Fruit fly (Drosophila melanogaster) whole organism, embryonic: ENCODE results near the gene meso18E.

ENCODE experiments used
- C15 ChIP-seq: fragments of 200-800 bp; sonication (Bioruptor generic); IDR thresholded peaks from 3 replicates; pipeline ENCODE4 v1.3.6; 2022; ENCODE audit warnings: missing biosample characterization, missing genetic modification characterization
- CG12219 ChIP-seq: fragments of 200-800 bp; sonication (Bioruptor generic); optimal IDR thresholded peaks from 3 replicates; lab custom pipeline; 2018; ENCODE audit warnings: missing biosample characterization, mild to moderate bottlenecking, missing genetic modification characterization
- CG13894 ChIP-seq: fragments of 200-800 bp; sonication (Bioruptor generic); optimal IDR thresholded peaks from 3 replicates; lab custom pipeline; 2018; ENCODE audit warnings: missing biosample characterization, mild to moderate bottlenecking, missing genetic modification characterization, moderate library complexity
- CG32532 ChIP-seq: fragments of 200-800 bp; sonication (Bioruptor generic); IDR thresholded peaks from 2 replicates; pipeline ENCODE4 v1.3.6; 2022; ENCODE audit warnings: missing biosample characterization, missing genetic modification characterization
- Tbp ChIP-seq: fragments of >200 bp; optimal IDR thresholded peaks from 2 replicates; lab custom pipeline; 2018; ENCODE audit warnings: missing biosample characterization, missing genetic modification characterization
- ac ChIP-seq: fragments of 200-800 bp; sonication (Bioruptor generic); optimal IDR thresholded peaks from 3 replicates; lab custom pipeline; 2017; ENCODE audit warnings: missing biosample characterization, mild to moderate bottlenecking, missing genetic modification characterization
- bsh ChIP-seq, 2 experiments: fragments of 200-800 bp; sonication (Bioruptor generic); optimal IDR thresholded peaks; 2 replicates each; lab custom pipeline; 2017 to 2018; ENCODE audit warnings: mild to moderate bottlenecking in 2 of 2, missing biosample characterization in 2 of 2, missing genetic modification characterization in 2 of 2, moderate library complexity in 1 of 2
- dimm ChIP-seq: fragments of 200-800 bp; sonication (Bioruptor generic); IDR thresholded peaks from 2 replicates; pipeline ENCODE4 v1.3.6; 2022; ENCODE audit warnings: missing biosample characterization, missing genetic modification characterization
- grau ChIP-seq: fragments of 200-800 bp; optimal IDR thresholded peaks from 3 replicates; lab custom pipeline; 2019; ENCODE audit warnings: missing biosample characterization, mild to moderate bottlenecking, missing genetic modification characterization, moderate library complexity

DNA sequence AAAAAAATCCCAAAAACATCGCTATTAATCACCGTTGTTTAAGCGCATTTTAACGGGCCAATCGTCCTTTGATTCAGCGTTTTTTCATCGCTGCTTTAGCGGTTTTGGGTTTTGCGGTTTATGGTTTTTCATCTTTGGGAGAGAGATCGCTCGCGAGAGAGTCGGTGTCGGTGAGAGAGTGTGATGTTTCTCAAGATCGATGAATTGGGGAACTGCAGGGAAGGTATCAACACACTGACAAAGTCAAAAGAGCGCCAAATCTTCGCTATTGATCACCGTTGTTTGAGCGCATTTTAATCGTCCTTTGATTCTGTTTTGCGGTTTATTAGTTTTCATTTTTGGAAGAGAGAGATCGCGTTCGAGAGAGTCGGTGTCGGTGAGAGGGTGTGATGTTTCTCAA is 22.8 kb downstream of the meso18E start:
- TF ChIP-seq CG12219 (GFP tag; lab: Kevin White, UChicago) (no peak), CG32532 (GFP tag; lab: Robert Waterston, UW) (no peak), bsh (GFP tag; optimal IDR thresholded peaks at IDR 0.05; lab: Kevin White, UChicago) (no peak), dimm (GFP tag; lab: Robert Waterston, UW) (no peak), C15 (GFP tag; lab: Robert Waterston, UW) (no peak), Tbp (GFP tag; lab: Kevin White, UChicago) (no peak), CG13894 (tag; lab: Kevin White, UChicago) (no peak), grau (tag; lab: Kevin White, UChicago) (no peak), ac (GFP tag; lab: Kevin White, UChicago) (no peak)
